Worm (Caenorhabditis elegans): ENCODE data around the gene ubxn-6.

Gene ubxn-6

ce11 chrIV:4814185-4814584, 4.9 kb upstream of the ubxn-6 start, which contains the start of gene srw-94:
Gene srw-94, plus strand, starts transcription at chrIV:4814485.
- no peak for TF ChIP-seq R02D3.7 (tag; optimal IDR thresholded peaks at IDR 0.05)
- no peak for TF ChIP-seq fkh-10 (GFP tag; optimal IDR thresholded peaks at IDR 0.05)
- TF ChIP-seq ztf-11 (tag; optimal IDR thresholded peaks at IDR 0.05) = no peak
- TF ChIP-seq nhr-43 (tag; optimal IDR thresholded peaks at IDR 0.05; ENCODE audit: poor library complexity, severe bottlenecking) = no peak
- no peak for TF ChIP-seq nhr-11 (tag; optimal IDR thresholded peaks at IDR 0.05)
- TF ChIP-seq unc-39 (tag; optimal IDR thresholded peaks at IDR 0.05) = no peak
- no peak for TF ChIP-seq mdl-1 (tag; optimal IDR thresholded peaks at IDR 0.05)
- TF ChIP-seq sea-2 (GFP tag; optimal IDR thresholded peaks at IDR 0.05) = no peak
- TF ChIP-seq ceh-16 (tag; optimal IDR thresholded peaks at IDR 0.05) = no peak
- no peak for TF ChIP-seq nhr-237 (tag; optimal IDR thresholded peaks at IDR 0.05)
- no peak for TF ChIP-seq pqm-1 (tag; optimal IDR thresholded peaks at IDR 0.05)
- TF ChIP-seq ZK546.5 (tag; optimal IDR thresholded peaks at IDR 0.05) = no peak
- no peak for TF ChIP-seq hmg-11 (tag; optimal IDR thresholded peaks at IDR 0.05)

ce11 chrIV:4811863-4812262, 2.6 kb upstream of the ubxn-6 start, which contains the start of gene srw-95:
Gene srw-95, plus strand, starts transcription at chrIV:4812075.
- TF ChIP-seq fos-1 (tag; optimal IDR thresholded peaks at IDR 0.05) (no peak), aly-2 (tag; optimal IDR thresholded peaks at IDR 0.05) (no peak), jun-1 (tag; optimal IDR thresholded peaks at IDR 0.05) (no peak), nhr-28 (tag; optimal IDR thresholded peaks at IDR 0.05) (no peak), nhr-77 (tag; optimal IDR thresholded peaks at IDR 0.05) (no peak), unc-62 (GFP tag; optimal IDR thresholded peaks at IDR 0.05) (no peak), nfya-1 (tag; optimal IDR thresholded peaks at IDR 0.05; ENCODE audit: insufficient read depth) (no peak), ZK546.5 (tag; optimal IDR thresholded peaks at IDR 0.05) (no peak), nhr-67 (tag; optimal IDR thresholded peaks at IDR 0.05) (no peak), elt-2 (tag; optimal IDR thresholded peaks at IDR 0.05) (no peak), egl-27 (tag; optimal IDR thresholded peaks at IDR 0.05) (no peak), lin-15B (tag; optimal IDR thresholded peaks at IDR 0.05) (no peak), mml-1 (tag; optimal IDR thresholded peaks at IDR 0.05) (no peak), mdl-1 (tag; optimal IDR thresholded peaks at IDR 0.05) (no peak), zag-1 (tag; optimal IDR thresholded peaks at IDR 0.05) (no peak), ama-1 (optimal IDR thresholded peaks at IDR 0.05) (no peak)

ce11 chrIV:4810377-4810984, 1.2 kb upstream of the ubxn-6 start, which contains the start of gene eif-1.A:
Gene eif-1.A, plus strand, starts transcription at chrIV:4810934.
- TF ChIP-seq nhr-76 (tag; optimal IDR thresholded peaks at IDR 0.05) = no peak
- peak; percentile 77 for TF ChIP-seq nfya-1 (tag; optimal IDR thresholded peaks at IDR 0.05; ENCODE audit: insufficient read depth)
- TF ChIP-seq elt-3 (tag; optimal IDR thresholded peaks at IDR 0.05) = no peak
- no peak for TF ChIP-seq tbx-2 (tag; optimal IDR thresholded peaks at IDR 0.05)
- TF ChIP-seq sea-2 (GFP tag; optimal IDR thresholded peaks at IDR 0.05) = no peak
- TF ChIP-seq ZK546.5 (tag; optimal IDR thresholded peaks at IDR 0.05) = no peak
- TF ChIP-seq R02D3.7 (tag; optimal IDR thresholded peaks at IDR 0.05) = peak; percentile 39
- TF ChIP-seq daf-12 (tag; optimal IDR thresholded peaks at IDR 0.05) = no peak
- TF ChIP-seq nhr-67 (tag; optimal IDR thresholded peaks at IDR 0.05) = no peak
- TF ChIP-seq elt-1 (tag; optimal IDR thresholded peaks at IDR 0.05) = no peak
- no peak for TF ChIP-seq ztf-4 (tag; optimal IDR thresholded peaks at IDR 0.05)
- no peak for TF ChIP-seq lsy-12 (tag; optimal IDR thresholded peaks at IDR 0.05)
- TF ChIP-seq hmg-11 (tag; optimal IDR thresholded peaks at IDR 0.05) = peak; percentile 77
- TF ChIP-seq aly-2 (tag; optimal IDR thresholded peaks at IDR 0.05) = no peak
- TF ChIP-seq eor-1 (tag; optimal IDR thresholded peaks at IDR 0.05) = no peak
- peak; percentile 72 for TF ChIP-seq lin-39 (tag; optimal IDR thresholded peaks at IDR 0.05)
- TF ChIP-seq nhr-23 (tag; optimal IDR thresholded peaks at IDR 0.05) = peak; percentile 63
- no peak for TF ChIP-seq fkh-2 (tag; optimal IDR thresholded peaks at IDR 0.05)
- peak; percentile 8 for TF ChIP-seq pqm-1 (tag; optimal IDR thresholded peaks at IDR 0.05)
- TF ChIP-seq pha-4 (tag; optimal IDR thresholded peaks at IDR 0.05) = no peak
- no peak for TF ChIP-seq ztf-11 (tag; optimal IDR thresholded peaks at IDR 0.05)
- no peak for TF ChIP-seq unc-62 (GFP tag; optimal IDR thresholded peaks at IDR 0.05)
- TF ChIP-seq jun-1 (tag; optimal IDR thresholded peaks at IDR 0.05) = no peak
- no peak for TF ChIP-seq ama-1 (optimal IDR thresholded peaks at IDR 0.05)
- no peak for TF ChIP-seq nhr-77 (tag; optimal IDR thresholded peaks at IDR 0.05)
- peak; percentile 74 for TF ChIP-seq lin-15B (tag; optimal IDR thresholded peaks at IDR 0.05)
- TF ChIP-seq mdl-1 (tag; optimal IDR thresholded peaks at IDR 0.05) = no peak
- TF ChIP-seq skn-1 (tag; optimal IDR thresholded peaks at IDR 0.05) = no peak
- no peak for TF ChIP-seq ceh-82 (tag; optimal IDR thresholded peaks at IDR 0.05)
- no peak for TF ChIP-seq fkh-10 (GFP tag; optimal IDR thresholded peaks at IDR 0.05)
- no peak for TF ChIP-seq ceh-9 (tag; optimal IDR thresholded peaks at IDR 0.05)
- TF ChIP-seq elt-2 (tag; optimal IDR thresholded peaks at IDR 0.05) = peak; percentile 11
- TF ChIP-seq nhr-12 (tag; optimal IDR thresholded peaks at IDR 0.05) = no peak
- TF ChIP-seq nhr-25 (tag; optimal IDR thresholded peaks at IDR 0.05) = no peak
- TF ChIP-seq nhr-11 (tag; optimal IDR thresholded peaks at IDR 0.05) = no peak
- TF ChIP-seq ceh-16 (tag; optimal IDR thresholded peaks at IDR 0.05) = no peak
- TF ChIP-seq nhr-28 (tag; optimal IDR thresholded peaks at IDR 0.05) = no peak
- no peak for TF ChIP-seq nhr-237 (tag; optimal IDR thresholded peaks at IDR 0.05)
- TF ChIP-seq egl-27 (tag; optimal IDR thresholded peaks at IDR 0.05) = no peak
- no peak for TF ChIP-seq unc-39 (tag; optimal IDR thresholded peaks at IDR 0.05)
- TF ChIP-seq nhr-43 (tag; optimal IDR thresholded peaks at IDR 0.05; ENCODE audit: poor library complexity, severe bottlenecking) = peak; percentile 27
- TF ChIP-seq mml-1 (tag; optimal IDR thresholded peaks at IDR 0.05) = no peak
- TF ChIP-seq fos-1 (tag; optimal IDR thresholded peaks at IDR 0.05) = no peak
- peak; percentile 79 for TF ChIP-seq snpc-4 (tag; optimal IDR thresholded peaks at IDR 0.05)
- TF ChIP-seq zag-1 (tag; optimal IDR thresholded peaks at IDR 0.05) = no peak
